Fruit fly (Drosophila melanogaster) whole organism, prepupa: ENCODE measurements around the gene MetRS-m.

Experiments
- CG10631 ChIP-seq: fragments of 200-800 bp; sonication (Bioruptor generic); optimal IDR thresholded peaks from 2 replicates; lab custom pipeline; 2016; ENCODE audit warnings: missing biosample characterization, missing genetic modification characterization
- Hr38 ChIP-seq: sonication (Bioruptor generic); optimal IDR thresholded peaks from 2 replicates; lab custom pipeline; 2016; ENCODE audit warnings: missing biosample characterization, missing genetic modification characterization
- Lpt ChIP-seq: fragments of 200-800 bp; sonication (Bioruptor generic); optimal IDR thresholded peaks from 3 replicates; lab custom pipeline; 2016; ENCODE audit warnings: missing biosample characterization, missing genetic modification characterization
- cyc ChIP-seq: fragments of 200-800 bp; sonication (Bioruptor generic); optimal IDR thresholded peaks from 3 replicates; lab custom pipeline; 2016; ENCODE audit warnings: missing biosample characterization, missing genetic modification characterization
- fd59A ChIP-seq: fragments of 200-800 bp; sonication (Bioruptor generic); optimal IDR thresholded peaks from 2 replicates; lab custom pipeline; 2017; ENCODE audit warnings: missing biosample characterization, mild to moderate bottlenecking, missing genetic modification characterization, missing genetic modification reagents
- ss ChIP-seq, 2 experiments: fragments of 200-800 bp; sonication (Bioruptor generic); optimal IDR thresholded peaks; 2 replicates in 1 of 2; 3 replicates in 1 of 2; lab custom pipeline; 2017 to 2018; ENCODE audit warnings: mild to moderate bottlenecking in 2 of 2, missing biosample characterization in 2 of 2, missing genetic modification characterization in 2 of 2, moderate library complexity in 1 of 2

dm6 chr3R:14221484-14221883 is 38.3 kb downstream of the MetRS-m start, which contains the start of gene CG33109:
- TF ChIP-seq ss (GFP tag; optimal IDR thresholded peaks at IDR 0.05; lab: Kevin White, UChicago) (no peak), Hr38 (GFP tag; lab: Kevin White, UChicago) (no peak), CG10631 (no peak), cyc (GFP tag; lab: Kevin White, UChicago) (no peak), fd59A (GFP tag; lab: Kevin White, UChicago) (no peak), Lpt (GFP tag; lab: Kevin White, UChicago) (no peak)
